Worm (Caenorhabditis elegans) whole organism, L4 larva: ENCODE data around the gene D1005.10.

ENCODE experiments used
- F10B5.3 ChIP-seq: sonication (generic microtip); optimal IDR thresholded peaks from 2 replicates; lab custom pipeline; 2016; ENCODE audit warnings: mild to moderate bottlenecking, missing genetic modification characterization, missing compliant biosample characterization
- F26F4.8 ChIP-seq: fragments of 200-800 bp; sonication (Bioruptor generic); conservative IDR thresholded peaks from 2 replicates; pipeline ENCODE4 v1.3.6; 2022; ENCODE audit warnings: missing genetic modification characterization, missing compliant biosample characterization
- F37D6.2 ChIP-seq: sonication (generic microtip); optimal IDR thresholded peaks from 2 replicates; lab custom pipeline; 2016; ENCODE audit warnings: mild to moderate bottlenecking, missing genetic modification characterization, missing compliant biosample characterization
- F49E8.2 ChIP-seq: sonication (generic microtip); optimal IDR thresholded peaks from 2 replicates; lab custom pipeline; 2016; ENCODE audit warnings: missing compliant biosample characterization, mild to moderate bottlenecking, missing genetic modification characterization, borderline replicate concordance
- Y105C5A.15 ChIP-seq: fragments of 200-800 bp; sonication (Bioruptor generic); IDR thresholded peaks from 2 replicates; pipeline ENCODE4 v1.3.6; 2022; ENCODE audit warnings: missing genetic modification characterization, missing compliant biosample characterization
- Y75B8A.6 ChIP-seq: fragments of 200-800 bp; sonication (Bioruptor generic); IDR thresholded peaks from 2 replicates; pipeline ENCODE4 v1.3.6; 2022; ENCODE audit warnings: missing genetic modification reagents, missing genetic modification characterization, missing compliant biosample characterization
- ZK337.2 ChIP-seq: fragments of 200-800 bp; sonication (Bioruptor generic); IDR thresholded peaks from 2 replicates; pipeline ENCODE4 v1.3.6; 2022; ENCODE audit warnings: missing genetic modification reagents, missing genetic modification characterization, missing compliant biosample characterization
- aha-1 ChIP-seq: fragments of 150-350 bp; peaks from one replicate; lab custom pipeline; 2014; ENCODE audit warnings: missing biosample characterization, missing genetic modification characterization
- aly-2 ChIP-seq: sonication (generic microtip); optimal IDR thresholded peaks from 2 replicates; lab custom pipeline; 2018; ENCODE audit warnings: missing biosample characterization, missing genetic modification characterization
- ama-1 ChIP-seq: fragments of 150-350 bp; optimal IDR thresholded peaks from 2 replicates; lab custom pipeline; 2014; ENCODE audit warnings: inconsistent platforms, mixed read lengths
- attf-4 ChIP-seq: sonication (generic microtip); optimal IDR thresholded peaks from 3 replicates; lab custom pipeline; 2017; ENCODE audit warnings: missing biosample characterization, missing genetic modification characterization
- ceh-82 ChIP-seq: sonication (generic microtip); optimal IDR thresholded peaks from 2 replicates; lab custom pipeline; 2017; ENCODE audit warnings: missing biosample characterization, missing genetic modification characterization
- daf-16 ChIP-seq, 3 experiments: sonication (generic microtip); optimal IDR thresholded peaks; 2 replicates each; lab custom pipeline; 2016 to 2017; ENCODE audit warnings: missing genetic modification characterization in 3 of 3, missing genetic modification reagents in 3 of 3, mild to moderate bottlenecking in 2 of 3, missing compliant biosample characterization in 2 of 3, missing biosample characterization in 1 of 3, moderate library complexity in 1 of 3
- daf-8 ChIP-seq: fragments of 200-800 bp; sonication (Bioruptor generic); IDR thresholded peaks from 2 replicates; pipeline ENCODE4 v1.3.6; 2022; ENCODE audit warnings: missing genetic modification characterization, missing compliant biosample characterization
- dmd-6 ChIP-seq: fragments of 200-800 bp; sonication (Bioruptor generic); IDR thresholded peaks from 2 replicates; pipeline ENCODE4 v1.3.6; 2022; ENCODE audit warnings: missing genetic modification reagents, missing genetic modification characterization, missing compliant biosample characterization
- egl-43 ChIP-seq: fragments of 200-800 bp; sonication (Bioruptor generic); IDR thresholded peaks from 2 replicates; pipeline ENCODE4 v1.3.6; 2022; ENCODE audit warnings: missing genetic modification reagents, missing genetic modification characterization, missing compliant biosample characterization
- hlh-30 ChIP-seq: sonication (generic microtip); optimal IDR thresholded peaks from 2 replicates; lab custom pipeline; 2017; ENCODE audit warnings: antibody characterized with exemption, mild to moderate bottlenecking, missing genetic modification characterization, missing compliant biosample characterization; ENCODE audit not compliant: insufficient read depth
- hmg-1.1 ChIP-seq: fragments of 200-800 bp; sonication (Bioruptor generic); IDR thresholded peaks from 2 replicates; pipeline ENCODE4 v1.3.6; 2022; ENCODE audit warnings: missing genetic modification reagents, missing genetic modification characterization, missing compliant biosample characterization
- lin-1 ChIP-seq: fragments of 200-800 bp; sonication (Bioruptor generic); IDR thresholded peaks from 2 replicates; pipeline ENCODE4 v1.3.6; 2022; ENCODE audit warnings: missing genetic modification reagents, missing genetic modification characterization, missing compliant biosample characterization
- lin-15B ChIP-seq: fragments of 150-350 bp; sonication (generic microtip); optimal IDR thresholded peaks from 3 replicates; lab custom pipeline; 2014; ENCODE audit warnings: missing biosample characterization, missing genetic modification characterization
- lin-29 ChIP-seq: fragments of 200-800 bp; sonication (Bioruptor generic); IDR thresholded peaks from 2 replicates; pipeline ENCODE4 v1.3.6; 2022; ENCODE audit warnings: missing genetic modification reagents, missing genetic modification characterization, missing compliant biosample characterization
- lin-38 ChIP-seq: fragments of 200-800 bp; sonication (Bioruptor generic); IDR thresholded peaks from 2 replicates; pipeline ENCODE4 v1.3.6; 2022; ENCODE audit warnings: missing genetic modification reagents, missing genetic modification characterization, missing compliant biosample characterization
- lin-39 ChIP-seq: fragments of 150-350 bp; optimal IDR thresholded peaks from 2 replicates; lab custom pipeline; 2014; ENCODE audit warnings: missing biosample characterization, missing genetic modification reagents, missing genetic modification characterization
- lsy-2 ChIP-seq, 2 experiments: fragments of 150-350 bp in 1 of 2; sonication (generic microtip) in 1 of 2; optimal IDR thresholded peaks; 2 replicates each; lab custom pipeline; 2014 to 2017; ENCODE audit warnings: missing biosample characterization in 2 of 2, missing genetic modification characterization in 2 of 2
- madf-5 ChIP-seq, 2 experiments: fragments of 200-800 bp; sonication (Bioruptor generic); IDR thresholded peaks; 2 replicates each; pipeline ENCODE4 v1.3.6; 2022; ENCODE audit warnings: missing compliant biosample characterization in 2 of 2, missing genetic modification characterization in 2 of 2
- mdl-1 ChIP-seq, 2 experiments: fragments of 150-350 bp in 1 of 2; sonication (generic microtip) in 1 of 2; optimal IDR thresholded peaks; 2 replicates each; lab custom pipeline; 2014 to 2017; ENCODE audit warnings: missing biosample characterization in 2 of 2, missing genetic modification characterization in 2 of 2
- mdt-29 ChIP-seq: fragments of 200-800 bp; sonication (Bioruptor generic); IDR thresholded peaks from 2 replicates; pipeline ENCODE4 v1.3.6; 2022; ENCODE audit warnings: missing genetic modification reagents, missing genetic modification characterization, missing compliant biosample characterization
- mep-1 ChIP-seq: fragments of 150-350 bp; sonication (generic microtip); optimal IDR thresholded peaks from 3 replicates; lab custom pipeline; 2014; ENCODE audit warnings: missing biosample characterization, missing genetic modification characterization
- mes-2 ChIP-seq: sonication (generic microtip); optimal IDR thresholded peaks from 2 replicates; lab custom pipeline; 2016; ENCODE audit warnings: missing genotype, mild to moderate bottlenecking, missing genetic modification characterization, missing compliant biosample characterization; ENCODE audit not compliant: poor library complexity, severe bottlenecking
- mxl-2 ChIP-seq: fragments of 200-800 bp; sonication (Bioruptor generic); conservative IDR thresholded peaks from 2 replicates; pipeline ENCODE4 v1.3.6; 2022; ENCODE audit warnings: missing genetic modification reagents, missing genetic modification characterization, missing compliant biosample characterization
- nhr-11 ChIP-seq: fragments of 150-350 bp; optimal IDR thresholded peaks from 2 replicates; lab custom pipeline; 2014; ENCODE audit warnings: missing biosample characterization, missing genetic modification characterization
- nhr-237 ChIP-seq: sonication (generic microtip); optimal IDR thresholded peaks from 2 replicates; lab custom pipeline; 2017; ENCODE audit warnings: missing biosample characterization, missing genetic modification characterization
- nhr-25 ChIP-seq: sonication (generic microtip); optimal IDR thresholded peaks from 2 replicates; lab custom pipeline; 2017; ENCODE audit warnings: missing genetic modification characterization, mild to moderate bottlenecking, missing compliant biosample characterization, antibody characterized with exemption, moderate library complexity, borderline replicate concordance; ENCODE audit not compliant: insufficient read depth
- nhr-28 ChIP-seq: fragments of 150-350 bp; optimal IDR thresholded peaks from 2 replicates; lab custom pipeline; 2014; ENCODE audit warnings: missing biosample characterization, missing genetic modification characterization
- nhr-76 ChIP-seq: fragments of 150-350 bp; optimal IDR thresholded peaks from 2 replicates; lab custom pipeline; 2014; ENCODE audit warnings: missing biosample characterization, missing genetic modification characterization
- pqm-1 ChIP-seq: sonication (generic microtip); optimal IDR thresholded peaks from 2 replicates; lab custom pipeline; 2017; ENCODE audit warnings: missing biosample characterization, missing genetic modification characterization
- rbr-2 ChIP-seq: sonication (generic microtip); optimal IDR thresholded peaks from 2 replicates; lab custom pipeline; 2016; ENCODE audit warnings: missing genotype, missing genetic modification characterization, missing compliant biosample characterization
- set-16 ChIP-seq: fragments of 200-800 bp; sonication (Bioruptor generic); IDR thresholded peaks from 2 replicates; pipeline ENCODE4 v1.3.6; 2022; ENCODE audit warnings: missing genetic modification reagents, missing genetic modification characterization, missing compliant biosample characterization
- skn-1 ChIP-seq: fragments of 150-350 bp; optimal IDR thresholded peaks from 2 replicates; lab custom pipeline; 2014; ENCODE audit warnings: missing biosample characterization, missing genetic modification characterization
- spr-1 ChIP-seq: sonication (generic microtip); optimal IDR thresholded peaks from 2 replicates; lab custom pipeline; 2016; ENCODE audit warnings: mild to moderate bottlenecking, missing genetic modification characterization, missing compliant biosample characterization
- unc-130 ChIP-seq: sonication (generic microtip); optimal IDR thresholded peaks from 2 replicates; lab custom pipeline; 2016; ENCODE audit warnings: missing genetic modification reagents, missing genetic modification characterization, missing compliant biosample characterization
- unc-62 ChIP-seq, 3 experiments: fragments of 150-350 bp in 1 of 3; sonication (generic microtip); optimal IDR thresholded peaks in 2 of 3; peaks in 1 of 3; 1 replicate in 1 of 3; 2 replicates in 2 of 3; lab custom pipeline; 2014 to 2017; ENCODE audit warnings: missing biosample characterization in 3 of 3, missing genetic modification characterization in 3 of 3, missing genetic modification reagents in 3 of 3, missing genotype in 1 of 3
- vab-7 ChIP-seq: fragments of 200-800 bp; sonication (Bioruptor generic); IDR thresholded peaks from 2 replicates; pipeline ENCODE4 v1.3.6; 2022; ENCODE audit warnings: missing genetic modification reagents, missing genetic modification characterization, missing compliant biosample characterization
- zip-2 ChIP-seq: fragments of 150-350 bp; optimal IDR thresholded peaks from 2 replicates; lab custom pipeline; 2014; ENCODE audit warnings: missing biosample characterization, missing genetic modification characterization

D1005.10 gene

DNA sequence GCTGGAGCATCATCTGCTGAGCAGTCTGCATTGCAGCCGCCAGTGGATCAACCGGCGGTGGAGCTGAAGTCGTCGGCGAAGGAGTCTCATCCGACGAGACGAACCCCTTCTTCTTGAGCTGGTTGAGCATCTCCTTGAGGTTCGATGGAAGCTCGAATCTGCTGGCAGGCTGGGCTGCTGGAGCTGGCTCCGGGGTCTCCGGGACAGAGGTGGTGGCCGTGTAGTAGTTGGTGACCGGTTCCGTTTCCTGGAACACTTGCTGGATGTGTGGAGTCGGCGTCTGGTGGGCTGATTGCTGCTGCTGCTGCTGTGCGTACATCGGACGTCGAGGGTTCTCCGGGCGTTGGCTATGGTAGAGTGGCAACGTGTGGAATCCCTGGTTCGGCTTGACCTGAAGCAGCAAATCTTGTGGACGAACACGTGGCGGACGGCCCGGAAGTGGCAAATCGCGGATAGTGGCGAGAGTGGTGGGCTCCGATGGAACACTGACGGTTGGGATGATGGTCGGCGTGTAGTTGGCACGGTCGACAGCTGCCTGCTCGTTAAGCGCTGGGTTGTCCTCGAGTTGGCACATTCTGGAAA is 44.3 kb downstream of the D1005.10 start:
- TF ChIP-seq attf-4 (tag; lab: Kevin White, UChicago) (no peak), aha-1 (tag; lab: Kevin White, UChicago) (peak; percentile 15), set-16 (GFP tag; lab: Robert Waterston, UW) (peak; percentile 93)

- TF ChIP-seq ama-1 (lab: Kevin White, UChicago) (no peak), zip-2 (tag; lab: Kevin White, UChicago) (no peak), ceh-82 (tag; lab: Kevin White, UChicago) (no peak), aha-1 (tag; lab: Kevin White, UChicago) (peak; percentile 24)
- TF ChIP-seq, all 104 proteins: peak for 1
These were observed 45.8 kb downstream of the D1005.10 start, which contains the start of gene sedl-1 for ce11 chrX:1440161-1440560. TSS of gene sedl-1 (minus strand) at chrX:1440261.

ce11 chrX:1438925-1439324 is 47.1 kb downstream of the D1005.10 start:
- peak; percentile 69 for TF ChIP-seq F37D6.2 (tag; lab: Kevin White, UChicago)
- 0 out of 2 replicates have a peak, but pooled peaks have one; percentile 22 for TF ChIP-seq Y105C5A.15 (GFP tag; lab: Robert Waterston, UW)
- TF ChIP-seq pqm-1 (tag; lab: Kevin White, UChicago), result no peak
- TF ChIP-seq rbr-2 (tag; lab: Kevin White, UChicago), result peak; percentile 30
- peak; percentile 32 for TF ChIP-seq mes-2
- no peak for TF ChIP-seq Y75B8A.6 (GFP tag; lab: Robert Waterston, UW)
- TF ChIP-seq vab-7 (GFP tag; lab: Robert Waterston, UW), result 0 out of 2 replicates have a peak, but pooled peaks have one; percentile 33
- 0 out of 2 replicates have a peak, but pooled peaks have one; percentile 25 for TF ChIP-seq hmg-1.1 (GFP tag; lab: Robert Waterston, UW)
- TF ChIP-seq ama-1 (lab: Kevin White, UChicago), result no peak
- TF ChIP-seq lin-15B (tag; lab: Kevin White, UChicago), result no peak
- TF ChIP-seq spr-1, result no peak
- no peak for TF ChIP-seq nhr-25
- peak; percentile 28 for TF ChIP-seq mep-1 (tag; lab: Kevin White, UChicago)
- TF ChIP-seq mdl-1 (tag; optimal IDR thresholded peaks at IDR 0.05; lab: Kevin White, UChicago), result peak in 1 of 2 experiments; percentile 53
- TF ChIP-seq hlh-30 (tag; lab: Kevin White, UChicago), result peak; percentile 52

DNA sequence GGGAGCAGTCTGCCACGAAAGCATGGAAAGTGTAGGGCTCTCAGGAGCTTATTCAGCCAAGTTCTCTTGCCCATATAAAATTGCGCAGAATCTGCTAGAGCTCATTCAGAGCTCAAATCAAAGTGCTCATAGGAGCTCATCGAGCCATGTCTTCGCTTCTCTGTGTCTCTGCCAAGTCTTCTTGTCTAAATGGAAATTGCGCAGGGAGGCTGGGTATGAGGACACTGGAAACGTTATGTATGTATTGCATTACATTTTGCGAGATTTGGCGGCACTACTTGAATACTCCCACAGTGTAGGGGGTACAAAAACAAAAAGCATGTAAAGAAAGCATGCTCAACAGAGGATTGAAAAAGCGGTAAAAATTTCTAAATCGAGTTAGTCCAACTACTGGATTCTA is 48.9 kb downstream of the D1005.10 start:
- TF ChIP-seq ZK337.2 (GFP tag; lab: Robert Waterston, UW), result no peak
- TF ChIP-seq daf-16 (GFP tag; optimal IDR thresholded peaks at IDR 0.05; lab: Kevin White, UChicago), result no peak
- no peak for TF ChIP-seq daf-16 (tag; optimal IDR thresholded peaks at IDR 0.05; lab: Kevin White, UChicago)
- no peak for TF ChIP-seq lin-39
- TF ChIP-seq aha-1 (tag; lab: Kevin White, UChicago), result no peak
- no peak for TF ChIP-seq F26F4.8 (GFP tag; lab: Robert Waterston, UW)
- TF ChIP-seq lin-1 (GFP tag; lab: Robert Waterston, UW), result no peak
- no peak for TF ChIP-seq lin-38 (GFP tag; lab: Robert Waterston, UW)
- no peak for TF ChIP-seq skn-1
- no peak for TF ChIP-seq F49E8.2 (tag; lab: Kevin White, UChicago)
- no peak for TF ChIP-seq zip-2 (tag; lab: Kevin White, UChicago)
- no peak for TF ChIP-seq nhr-237 (tag; lab: Kevin White, UChicago)
- TF ChIP-seq nhr-11 (tag; lab: Kevin White, UChicago), result no peak
- 0 out of 2 replicates have a peak, but pooled peaks have one; percentile 54 for TF ChIP-seq egl-43 (GFP tag; lab: Robert Waterston, UW)
- peak; percentile 32 for TF ChIP-seq F37D6.2 (tag; lab: Kevin White, UChicago)
- TF ChIP-seq mxl-2 (GFP tag; lab: Robert Waterston, UW), result no peak
- no peak for TF ChIP-seq lin-29 (GFP tag; lab: Robert Waterston, UW)
- TF ChIP-seq aly-2 (tag; lab: Kevin White, UChicago), result no peak
- no peak for TF ChIP-seq nhr-76 (tag; lab: Kevin White, UChicago)
- TF ChIP-seq mep-1 (tag; lab: Kevin White, UChicago), result peak; percentile 3
- peak in 1 of 2 experiments; percentile 14 for TF ChIP-seq lsy-2 (tag; optimal IDR thresholded peaks at IDR 0.05; lab: Kevin White, UChicago)
- no peak for TF ChIP-seq pqm-1 (tag; lab: Kevin White, UChicago)
- no peak for TF ChIP-seq F10B5.3 (tag; lab: Kevin White, UChicago)
- no peak for TF ChIP-seq nhr-28 (tag; lab: Kevin White, UChicago)
- no peak for TF ChIP-seq mdt-29 (GFP tag; lab: Robert Waterston, UW)
- TF ChIP-seq madf-5 (GFP tag; IDR thresholded peaks at IDR 0.05; lab: Robert Waterston, UW), result no peak
- TF ChIP-seq unc-130, result no peak
- peak in 1 of 2 experiments; percentile 56 for TF ChIP-seq unc-62 (GFP tag; optimal IDR thresholded peaks at IDR 0.05 in 1 of 2; lab: Kevin White, UChicago)
- TF ChIP-seq unc-62 (tag; optimal IDR thresholded peaks at IDR 0.05; lab: Kevin White, UChicago), result no peak
- TF ChIP-seq dmd-6, result no peak
- no peak for TF ChIP-seq daf-8 (GFP tag; lab: Robert Waterston, UW)
